Fruit fly (Drosophila melanogaster) whole organism, wandering third instar larva: ENCODE results near the gene CG7523.

ENCODE experiments used
- Abd-B ChIP-seq: fragments of >200 bp; optimal IDR thresholded peaks from 2 replicates; lab custom pipeline; 2017; ENCODE audit warnings: missing biosample characterization, missing genetic modification characterization
- CG32264 ChIP-seq: fragments of 200-800 bp; sonication (Bioruptor generic); optimal IDR thresholded peaks from 2 replicates; lab custom pipeline; 2016; ENCODE audit warnings: missing biosample characterization, missing genetic modification characterization
- CG9705 ChIP-seq: fragments of 200-800 bp; sonication (Bioruptor generic); optimal IDR thresholded peaks from 2 replicates; lab custom pipeline; 2018; ENCODE audit warnings: missing biosample characterization, mild to moderate bottlenecking, missing genetic modification characterization
- Dif ChIP-seq: fragments of 200-275, 200-300 bp; sonication (Bioruptor generic); optimal IDR thresholded peaks from 2 replicates; lab custom pipeline; 2018; ENCODE audit warnings: missing biosample characterization, missing genetic modification characterization; ENCODE audit not compliant: partially characterized antibody
- Hnf4 ChIP-seq: fragments of 200-800 bp; sonication (Bioruptor generic); optimal IDR thresholded peaks from 2 replicates; lab custom pipeline; 2016; ENCODE audit warnings: missing biosample characterization, mild to moderate bottlenecking, missing genetic modification characterization
- Hr78 ChIP-seq: fragments of >200 bp; optimal IDR thresholded peaks from 2 replicates; lab custom pipeline; 2017; ENCODE audit warnings: missing biosample characterization, missing genetic modification characterization
- Hr83 ChIP-seq: fragments of 200-300 bp; sonication (Bioruptor generic); optimal IDR thresholded peaks from 2 replicates; lab custom pipeline; 2016; ENCODE audit warnings: missing biosample characterization, mild to moderate bottlenecking, missing genetic modification characterization, moderate library complexity; ENCODE audit not compliant: poor library complexity, severe bottlenecking
- Jra ChIP-seq: sonication (Bioruptor generic); optimal IDR thresholded peaks from 2 replicates; lab custom pipeline; 2016; ENCODE audit warnings: missing biosample characterization, missing genetic modification characterization
- Mio ChIP-seq: sonication (Bioruptor generic); optimal IDR thresholded peaks from 2 replicates; lab custom pipeline; 2016; ENCODE audit warnings: missing biosample characterization, missing genetic modification characterization
- Myc ChIP-seq: fragments of >200 bp; optimal IDR thresholded peaks from 2 replicates; lab custom pipeline; 2017
- N ChIP-seq: fragments of >200 bp; optimal IDR thresholded peaks from 2 replicates; lab custom pipeline; 2018; ENCODE audit warnings: missing biosample characterization, missing external identifiers, missing genetic modification characterization
- OdsH ChIP-seq: fragments of 200-800 bp; sonication (Bioruptor generic); optimal IDR thresholded peaks from 2 replicates; lab custom pipeline; 2016; ENCODE audit warnings: missing biosample characterization, mild to moderate bottlenecking, missing genetic modification characterization
- Vsx2 ChIP-seq: fragments of 200-300, 225-300 bp; sonication (Bioruptor generic); optimal IDR thresholded peaks from 2 replicates; lab custom pipeline; 2018; ENCODE audit warnings: missing biosample characterization, missing genetic modification characterization; ENCODE audit not compliant: partially characterized antibody
- br ChIP-seq: fragments of 200-800 bp; sonication (Bioruptor generic); optimal IDR thresholded peaks from 2 replicates; lab custom pipeline; 2016; ENCODE audit warnings: missing biosample characterization, missing genetic modification characterization
- dl ChIP-seq, 2 experiments: fragments of 175-275, 200-275 bp in 1 of 2; fragments of 200-275 bp in 1 of 2; sonication (Bioruptor generic); optimal IDR thresholded peaks; lab custom pipeline; 2018; ENCODE audit warnings: mild to moderate bottlenecking in 2 of 2, missing biosample characterization in 2 of 2, missing genetic modification characterization in 2 of 2, moderate library complexity in 2 of 2; ENCODE audit not compliant: partially characterized antibody in 2 of 2, insufficient read depth in 1 of 2
- dmrt93B ChIP-seq: fragments of 200-800 bp; sonication (Bioruptor generic); optimal IDR thresholded peaks from 2 replicates; lab custom pipeline; 2018; ENCODE audit warnings: missing biosample characterization, mild to moderate bottlenecking, missing genetic modification characterization
- ey ChIP-seq: fragments of 200-800 bp; sonication (Bioruptor generic); optimal IDR thresholded peaks from 2 replicates; lab custom pipeline; 2016; ENCODE audit warnings: missing biosample characterization, missing genetic modification characterization
- foxo ChIP-seq, 2 experiments: fragments of 200-800 bp; sonication (Bioruptor generic); optimal IDR thresholded peaks; 2 replicates in 1 of 2; 3 replicates in 1 of 2; lab custom pipeline; 2016 to 2017; ENCODE audit warnings: missing biosample characterization in 2 of 2, missing genetic modification characterization in 2 of 2
- jim ChIP-seq: fragments of 175-275, 200-325 bp; sonication (Bioruptor generic); optimal IDR thresholded peaks from 2 replicates; lab custom pipeline; 2016; ENCODE audit warnings: missing biosample characterization, mild to moderate bottlenecking, missing genetic modification characterization
- lola ChIP-seq: fragments of >200 bp; optimal IDR thresholded peaks from 2 replicates; lab custom pipeline; 2017; ENCODE audit warnings: missing biosample characterization, missing genetic modification characterization
- pan ChIP-seq: fragments of >200 bp; optimal IDR thresholded peaks from 2 replicates; lab custom pipeline; 2017
- psq ChIP-seq: fragments of 200-800 bp; sonication (Bioruptor generic); optimal IDR thresholded peaks from 3 replicates; lab custom pipeline; 2017; ENCODE audit warnings: missing biosample characterization, mild to moderate bottlenecking, missing genetic modification characterization, moderate library complexity
- rgr ChIP-seq: fragments of 200-800 bp; sonication (Bioruptor generic); optimal IDR thresholded peaks from 3 replicates; lab custom pipeline; 2016; ENCODE audit warnings: missing biosample characterization, mild to moderate bottlenecking, missing genetic modification characterization
- sage ChIP-seq: fragments of 200-800 bp; sonication (Bioruptor generic); optimal IDR thresholded peaks from 2 replicates; lab custom pipeline; 2016; ENCODE audit warnings: missing biosample characterization, mild to moderate bottlenecking, missing genetic modification characterization
- sv ChIP-seq: fragments of 200-800 bp; sonication (Bioruptor generic); optimal IDR thresholded peaks from 3 replicates; lab custom pipeline; 2016; ENCODE audit warnings: missing biosample characterization, missing genetic modification characterization
- tai ChIP-seq: sonication (Bioruptor generic); optimal IDR thresholded peaks from 2 replicates; lab custom pipeline; 2016; ENCODE audit warnings: missing biosample characterization, missing genetic modification characterization
- usp ChIP-seq: fragments of >200 bp; optimal IDR thresholded peaks from 2 replicates; lab custom pipeline; 2017; ENCODE audit warnings: missing biosample characterization, missing genetic modification characterization
- woc ChIP-seq: sonication (Bioruptor generic); optimal IDR thresholded peaks from 2 replicates; lab custom pipeline; 2016; ENCODE audit warnings: missing biosample characterization, mild to moderate bottlenecking, missing genetic modification characterization

CG7523 gene

dm6 chr3R:17666061-17666796, 4.5 kb downstream of the CG7523 start:
- TF ChIP-seq usp (no peak), dl (GFP tag; optimal IDR thresholded peaks at IDR 0.05; lab: Kevin White, UChicago; ENCODE audit: insufficient read depth in 1 of 2, partially characterized antibody in 2 of 2) (peak in 1 of 2 experiments; percentile 14), woc (GFP tag; lab: Kevin White, UChicago) (no peak)

- TF ChIP-seq ey (GFP tag; lab: Kevin White, UChicago), result no peak
- no peak for TF ChIP-seq Jra (GFP tag; lab: Kevin White, UChicago)
- TF ChIP-seq Vsx2 (GFP tag; lab: Kevin White, UChicago), result no peak
- TF ChIP-seq pan (lab: Kevin White, UChicago), result no peak
- no peak for TF ChIP-seq woc (GFP tag; lab: Kevin White, UChicago)
- no peak for TF ChIP-seq psq (GFP tag; lab: Kevin White, UChicago)
- TF ChIP-seq tai (GFP tag; lab: Kevin White, UChicago), result no peak
- TF ChIP-seq sv (GFP tag; lab: Kevin White, UChicago), result no peak
- TF ChIP-seq OdsH (GFP tag; lab: Kevin White, UChicago), result no peak
- no peak for TF ChIP-seq foxo (GFP tag; optimal IDR thresholded peaks at IDR 0.05; lab: Kevin White, UChicago)
- TF ChIP-seq Mio (GFP tag; lab: Kevin White, UChicago), result no peak
- TF ChIP-seq usp, result no peak
These were observed 13.8 kb downstream of the CG7523 start for dm6 chr3R:17656923-17657322.

- TF ChIP-seq CG32264 (GFP tag; lab: Kevin White, UChicago), result no peak
- no peak for TF ChIP-seq dmrt93B (GFP tag; lab: Kevin White, UChicago)
- TF ChIP-seq Dif, result no peak
- TF ChIP-seq br (GFP tag; lab: Kevin White, UChicago), result no peak
- TF ChIP-seq Hr78 (GFP tag; lab: Kevin White, UChicago), result no peak
- TF ChIP-seq foxo (GFP tag; optimal IDR thresholded peaks at IDR 0.05; lab: Kevin White, UChicago), result no peak
- TF ChIP-seq dl (GFP tag; optimal IDR thresholded peaks at IDR 0.05; lab: Kevin White, UChicago; ENCODE audit: insufficient read depth in 1 of 2, partially characterized antibody in 2 of 2), result no peak
- TF ChIP-seq Mio (GFP tag; lab: Kevin White, UChicago), result no peak
These were observed 15.7 kb downstream of the CG7523 start for dm6 chr3R:17655040-17655439.

DNA sequence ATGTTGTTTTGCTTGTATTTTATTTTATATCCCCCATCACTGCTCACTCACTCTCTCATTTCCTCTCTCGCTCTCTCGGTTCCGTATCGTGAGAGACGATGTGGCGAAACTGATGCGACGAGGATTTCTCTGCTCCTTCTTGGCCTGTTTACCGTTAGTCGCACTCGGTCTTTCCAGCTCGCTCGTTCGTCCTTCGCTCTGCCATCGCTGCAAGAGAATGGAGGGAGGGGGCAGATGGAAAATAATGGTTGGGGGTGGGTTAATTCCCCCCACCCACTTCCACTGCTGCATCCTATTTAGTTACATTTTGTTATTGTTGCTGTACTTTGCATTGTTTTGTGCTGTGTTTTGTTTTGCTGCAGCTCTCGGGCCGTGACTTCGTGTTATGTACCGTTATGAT, 16.8 kb downstream of the CG7523 start:
- no peak for TF ChIP-seq Abd-B
- TF ChIP-seq Hr83 (GFP tag; lab: Kevin White, UChicago), result no peak
- no peak for TF ChIP-seq Hnf4 (GFP tag; lab: Kevin White, UChicago)
- TF ChIP-seq sage (GFP tag; lab: Kevin White, UChicago), result no peak
- TF ChIP-seq CG9705, result no peak
- TF ChIP-seq Mio (GFP tag; lab: Kevin White, UChicago), result no peak
- TF ChIP-seq N, result no peak
- TF ChIP-seq Dif, result no peak
- TF ChIP-seq rgr (GFP tag; lab: Kevin White, UChicago), result no peak
- no peak for TF ChIP-seq CG32264 (GFP tag; lab: Kevin White, UChicago)

DNA sequence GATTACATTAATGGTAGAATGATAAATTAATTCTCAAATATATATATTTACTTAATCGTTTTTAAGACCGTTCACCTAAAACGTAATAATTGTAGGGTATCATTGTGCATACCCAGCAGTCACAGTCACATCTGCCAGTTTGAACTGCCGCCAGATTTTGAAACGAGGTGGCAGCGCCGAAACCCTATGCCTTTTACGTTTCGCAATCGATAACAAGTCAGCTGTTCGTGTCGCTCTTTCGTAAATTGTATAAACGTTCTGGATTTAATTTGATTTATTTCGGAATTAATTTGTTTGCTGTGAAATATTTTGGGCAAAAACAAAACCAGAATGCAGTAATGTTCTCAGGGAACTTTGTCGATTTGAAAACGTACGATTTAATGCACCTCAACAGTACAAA, 23.3 kb downstream of the CG7523 start, which contains the start of gene CG14322:
CG14322 (plus strand) TSS at position 236 of the 400 bp plus-strand sequence.
- no peak for TF ChIP-seq CG32264 (GFP tag; lab: Kevin White, UChicago)
- TF ChIP-seq sage (GFP tag; lab: Kevin White, UChicago), result no peak
- peak; percentile 13 for TF ChIP-seq woc (GFP tag; lab: Kevin White, UChicago)
- peak; percentile 23 for TF ChIP-seq tai (GFP tag; lab: Kevin White, UChicago)
- no peak for TF ChIP-seq jim (GFP tag; lab: Kevin White, UChicago)
- peak; percentile 29 for TF ChIP-seq Hnf4 (GFP tag; lab: Kevin White, UChicago)
- peak in 1 of 2 experiments; percentile 38 for TF ChIP-seq foxo (GFP tag; optimal IDR thresholded peaks at IDR 0.05; lab: Kevin White, UChicago)
- TF ChIP-seq br (GFP tag; lab: Kevin White, UChicago), result no peak
- peak; percentile 5 for TF ChIP-seq Hr83 (GFP tag; lab: Kevin White, UChicago)
- peak; percentile 4 for TF ChIP-seq Vsx2 (GFP tag; lab: Kevin White, UChicago)
- no peak for TF ChIP-seq Myc (lab: Kevin White, UChicago)
- TF ChIP-seq Hr78 (GFP tag; lab: Kevin White, UChicago), result no peak
- no peak for TF ChIP-seq CG9705
- TF ChIP-seq lola (GFP tag; lab: Kevin White, UChicago), result no peak
- TF ChIP-seq Abd-B, result no peak
- TF ChIP-seq N, result no peak
- TF ChIP-seq rgr (GFP tag; lab: Kevin White, UChicago), result no peak
- no peak for TF ChIP-seq sv (GFP tag; lab: Kevin White, UChicago)
